Worm (Caenorhabditis elegans) whole organism, early embryonic: ENCODE measurements around the gene cutl-15.

Source experiments
- B0310.2 ChIP-seq: sonication (generic microtip); optimal IDR thresholded peaks from 2 replicates; lab custom pipeline; 2016; ENCODE audit warnings: mild to moderate bottlenecking, missing genetic modification characterization, missing compliant biosample characterization
- F13C5.2 ChIP-seq: sonication (generic microtip); optimal IDR thresholded peaks from 2 replicates; lab custom pipeline; 2017; ENCODE audit warnings: mild to moderate bottlenecking, missing genetic modification characterization, inconsistent platforms, missing compliant biosample characterization
- aly-1 ChIP-seq: sonication (generic microtip); optimal IDR thresholded peaks from 2 replicates; lab custom pipeline; 2016; ENCODE audit warnings: missing genetic modification characterization, missing compliant biosample characterization
- ama-1 ChIP-seq: fragments of 150-350 bp; optimal IDR thresholded peaks from 2 replicates; lab custom pipeline; 2014
- ceh-13 ChIP-seq: fragments of 200-800 bp; sonication (Bioruptor generic); optimal IDR thresholded peaks from 2 replicates; lab custom pipeline; 2018; ENCODE audit warnings: mild to moderate bottlenecking, missing genetic modification characterization, missing compliant biosample characterization
- ceh-36 ChIP-seq: sonication (generic microtip); optimal IDR thresholded peaks from 2 replicates; lab custom pipeline; 2016; ENCODE audit warnings: missing genetic modification characterization, inconsistent platforms, missing compliant biosample characterization
- ets-7 ChIP-seq: sonication (generic microtip); optimal IDR thresholded peaks from 2 replicates; lab custom pipeline; 2016; ENCODE audit warnings: missing genotype, missing genetic modification characterization, missing compliant biosample characterization
- flt-1 ChIP-seq: fragments of 200-800 bp; sonication (Bioruptor generic); IDR thresholded peaks from 2 replicates; pipeline ENCODE4 v1.3.6; 2022; ENCODE audit warnings: missing genetic modification characterization, missing compliant biosample characterization
- hmg-4 ChIP-seq: fragments of 200-800 bp; sonication (Bioruptor generic); optimal IDR thresholded peaks from 2 replicates; lab custom pipeline; 2018; ENCODE audit warnings: mild to moderate bottlenecking, missing genetic modification characterization, missing compliant biosample characterization
- hnd-1 ChIP-seq: sonication (generic microtip); optimal IDR thresholded peaks from 2 replicates; lab custom pipeline; 2016; ENCODE audit warnings: missing genetic modification characterization, missing compliant biosample characterization
- pes-1 ChIP-seq: fragments of 200-800 bp; sonication (Bioruptor generic); IDR thresholded peaks from 2 replicates; pipeline ENCODE4 v1.3.6; 2022; ENCODE audit warnings: missing genetic modification reagents, missing genetic modification characterization, missing compliant biosample characterization
- scrt-1 ChIP-seq: fragments of 200-800 bp; sonication (Bioruptor generic); IDR thresholded peaks from 2 replicates; pipeline ENCODE4 v1.3.6; 2022; ENCODE audit warnings: missing genetic modification characterization, missing compliant biosample characterization
- sea-1 ChIP-seq: fragments of 200-800 bp; sonication (Bioruptor generic); conservative IDR thresholded peaks from 2 replicates; pipeline ENCODE4 v1.3.6; 2022; ENCODE audit warnings: missing genetic modification characterization, missing compliant biosample characterization
- tbx-11 ChIP-seq: fragments of 200-800 bp; sonication (Bioruptor generic); IDR thresholded peaks from 2 replicates; pipeline ENCODE4 v1.3.6; 2022; ENCODE audit warnings: missing genetic modification characterization, missing compliant biosample characterization
- tbx-37 ChIP-seq: fragments of 200-800 bp; sonication (Bioruptor generic); conservative IDR thresholded peaks from 2 replicates; pipeline ENCODE4 v1.3.6; 2022; ENCODE audit warnings: missing genetic modification reagents, missing genetic modification characterization, missing compliant biosample characterization
- tra-4 ChIP-seq: sonication (generic microtip); optimal IDR thresholded peaks from 2 replicates; lab custom pipeline; 2017; ENCODE audit warnings: missing genetic modification characterization, missing compliant biosample characterization

cutl-15 gene

ce11 chrII:8961450-8961849 lies 14.0 kb upstream of the cutl-15 start:
- TF ChIP-seq B0310.2 (tag; lab: Kevin White, UChicago) (no peak), aly-1 (tag; lab: Kevin White, UChicago) (no peak), ceh-36 (tag; lab: Kevin White, UChicago) (no peak), hmg-4 (no peak)

- no peak for TF ChIP-seq tra-4 (tag; lab: Kevin White, UChicago)
- no peak for TF ChIP-seq ceh-36 (tag; lab: Kevin White, UChicago)
- no peak for TF ChIP-seq flt-1 (GFP tag; lab: Robert Waterston, UW)
- TF ChIP-seq sea-1 (GFP tag; lab: Robert Waterston, UW), result no peak
- no peak for TF ChIP-seq ets-7 (tag; lab: Kevin White, UChicago)
- TF ChIP-seq B0310.2 (tag; lab: Kevin White, UChicago), result no peak
- no peak for TF ChIP-seq ceh-13
- no peak for TF ChIP-seq scrt-1
Measured at ce11 chrII:8960414-8960813, 12.9 kb upstream of the cutl-15 start, which contains the start of gene cal-2. TSS of gene cal-2 (plus strand) at chrII:8960714.

- TF ChIP-seq ets-7 (tag; lab: Kevin White, UChicago) (no peak), scrt-1 (no peak), sea-1 (GFP tag; lab: Robert Waterston, UW) (no peak), aly-1 (tag; lab: Kevin White, UChicago) (no peak), F13C5.2 (tag; lab: Kevin White, UChicago) (no peak), tbx-11 (GFP tag; lab: Robert Waterston, UW) (no peak), hmg-4 (no peak), hnd-1 (no peak), ama-1 (no peak), B0310.2 (tag; lab: Kevin White, UChicago) (no peak), pes-1 (no peak), tra-4 (tag; lab: Kevin White, UChicago) (no peak), flt-1 (GFP tag; lab: Robert Waterston, UW) (no peak), ceh-13 (no peak)
Measured at ce11 chrII:8959081-8959480, 11.6 kb upstream of the cutl-15 start.

- TF ChIP-seq ets-7 (tag; lab: Kevin White, UChicago) (no peak), sea-1 (GFP tag; lab: Robert Waterston, UW) (no peak)
Measured at ce11 chrII:8956896-8957295, 9.4 kb upstream of the cutl-15 start.

- TF ChIP-seq ceh-36 (tag; lab: Kevin White, UChicago) (no peak), tbx-11 (GFP tag; lab: Robert Waterston, UW) (no peak), flt-1 (GFP tag; lab: Robert Waterston, UW) (no peak), tra-4 (tag; lab: Kevin White, UChicago) (no peak), B0310.2 (tag; lab: Kevin White, UChicago) (no peak), pes-1 (no peak), ceh-13 (no peak), tbx-37 (no peak), ets-7 (tag; lab: Kevin White, UChicago) (no peak), F13C5.2 (tag; lab: Kevin White, UChicago) (no peak), scrt-1 (no peak), hnd-1 (no peak)
Measured at ce11 chrII:8953703-8954102, 6.2 kb upstream of the cutl-15 start.

ce11 chrII:8951270-8951669 lies 3.8 kb upstream of the cutl-15 start:
- TF ChIP-seq hnd-1, result no peak
- no peak for TF ChIP-seq tra-4 (tag; lab: Kevin White, UChicago)
- no peak for TF ChIP-seq hmg-4
- no peak for TF ChIP-seq ama-1
- TF ChIP-seq pes-1, result no peak
- no peak for TF ChIP-seq ets-7 (tag; lab: Kevin White, UChicago)
- no peak for TF ChIP-seq sea-1 (GFP tag; lab: Robert Waterston, UW)
- TF ChIP-seq scrt-1, result no peak

- no peak for TF ChIP-seq ets-7 (tag; lab: Kevin White, UChicago)
- TF ChIP-seq tbx-37, result no peak
- TF ChIP-seq ceh-36 (tag; lab: Kevin White, UChicago), result no peak
- TF ChIP-seq ceh-13, result no peak
- TF ChIP-seq tra-4 (tag; lab: Kevin White, UChicago), result no peak
- TF ChIP-seq hnd-1, result no peak
- TF ChIP-seq ama-1, result no peak
Measured at ce11 chrII:8948640-8949039, 1.2 kb upstream of the cutl-15 start.

- TF ChIP-seq ama-1 (no peak), ceh-13 (no peak)
Measured at ce11 chrII:8945167-8945566, 2.3 kb downstream of the cutl-15 start.

ce11 chrII:8940362-8940940 lies 7.0 kb downstream of the cutl-15 start, which contains the start of the genes set-17 and T21B10.4:
TSS of gene set-17 (minus strand) at chrII:8940488.
TSS of gene T21B10.4 (plus strand) at chrII:8940894.
- TF ChIP-seq aly-1 (tag; lab: Kevin White, UChicago) (no peak), tra-4 (tag; lab: Kevin White, UChicago) (no peak), hnd-1 (no peak), tbx-11 (GFP tag; lab: Robert Waterston, UW) (no peak), hmg-4 (no peak), scrt-1 (no peak), flt-1 (GFP tag; lab: Robert Waterston, UW) (no peak), pes-1 (no peak), B0310.2 (tag; lab: Kevin White, UChicago) (no peak), ceh-36 (tag; lab: Kevin White, UChicago) (no peak), F13C5.2 (tag; lab: Kevin White, UChicago) (no peak), ceh-13 (no peak), ama-1 (no peak), sea-1 (GFP tag; lab: Robert Waterston, UW) (no peak)
